Fruit fly (Drosophila melanogaster) whole organism, embryonic: ENCODE data around the gene CG8281.
A peak's percentile ranks its signal among the peaks of the same experiment; 100 is the strongest.

ENCODE experiments used
- B-H2 ChIP-seq: fragments of 200-800 bp; sonication (Bioruptor generic); optimal IDR thresholded peaks from 2 replicates; lab custom pipeline; 2018; ENCODE audit warnings: missing biosample characterization, mild to moderate bottlenecking, missing genetic modification characterization
- Bgb ChIP-seq: fragments of 200-800 bp; sonication (Bioruptor generic); IDR thresholded peaks from 2 replicates; pipeline ENCODE4 v1.3.6; 2022; ENCODE audit warnings: missing biosample characterization, missing genetic modification characterization; ENCODE audit not compliant: partially characterized antibody
- BtbVII ChIP-seq: fragments of 200-800 bp; sonication (Bioruptor generic); optimal IDR thresholded peaks from 3 replicates; lab custom pipeline; 2017; ENCODE audit warnings: missing biosample characterization, mild to moderate bottlenecking, missing genetic modification characterization
- CG10267 ChIP-seq: fragments of 200-800 bp; sonication (Bioruptor generic); optimal IDR thresholded peaks from 2 replicates; lab custom pipeline; 2018; ENCODE audit warnings: missing biosample characterization, mild to moderate bottlenecking, missing genetic modification characterization, moderate library complexity
- CG10321 ChIP-seq: fragments of 200-800 bp; sonication (Bioruptor generic); IDR thresholded peaks from 2 replicates; pipeline ENCODE4 v1.3.6; 2022; ENCODE audit warnings: missing biosample characterization, missing genetic modification characterization
- CG12155 ChIP-seq: fragments of 200-800 bp; sonication (Bioruptor generic); optimal IDR thresholded peaks from 3 replicates; lab custom pipeline; 2016; ENCODE audit warnings: missing biosample characterization, missing genetic modification characterization
- CG1529 ChIP-seq: fragments of 200-800 bp; sonication (Bioruptor generic); optimal IDR thresholded peaks from 3 replicates; lab custom pipeline; 2018; ENCODE audit warnings: missing biosample characterization, missing genetic modification characterization
- CG16779 ChIP-seq: fragments of 200-800 bp; sonication (Bioruptor generic); IDR thresholded peaks from 2 replicates; pipeline ENCODE4 v1.3.6; 2022; ENCODE audit warnings: missing biosample characterization, missing genetic modification characterization
- CG1832 ChIP-seq: fragments of 200-800 bp; sonication (Bioruptor generic); optimal IDR thresholded peaks from 2 replicates; lab custom pipeline; 2017; ENCODE audit warnings: missing biosample characterization, mild to moderate bottlenecking, missing genetic modification characterization, inconsistent platforms
- CG2889 ChIP-seq: fragments of 200-800 bp; sonication (Bioruptor generic); IDR thresholded peaks from 3 replicates; pipeline ENCODE4 v1.3.6; 2022; ENCODE audit warnings: missing biosample characterization, missing genetic modification characterization
- CG31388 ChIP-seq: fragments of 200-800 bp; sonication (Bioruptor generic); optimal IDR thresholded peaks from 2 replicates; lab custom pipeline; 2016; ENCODE audit warnings: missing biosample characterization, missing genetic modification characterization
- CG34376 ChIP-seq: fragments of 200-800 bp; sonication (Bioruptor generic); optimal IDR thresholded peaks from 2 replicates; lab custom pipeline; 2018; ENCODE audit warnings: missing biosample characterization, mild to moderate bottlenecking, missing genetic modification characterization
- CG3995 ChIP-seq: fragments of 200-800 bp; sonication (Bioruptor generic); optimal IDR thresholded peaks from 3 replicates; lab custom pipeline; 2016; ENCODE audit warnings: missing biosample characterization, missing genetic modification characterization
- CG4360 ChIP-seq: fragments of 200-800 bp; sonication (Bioruptor generic); IDR thresholded peaks from 2 replicates; pipeline ENCODE4 v1.3.6; 2022; ENCODE audit warnings: missing biosample characterization, missing genetic modification characterization
- CG6689 ChIP-seq: fragments of 200-800 bp; sonication (Bioruptor generic); IDR thresholded peaks from 2 replicates; pipeline ENCODE4 v1.3.6; 2022; ENCODE audit warnings: missing biosample characterization, missing genetic modification characterization
- CG8478 ChIP-seq: fragments of >200 bp; optimal IDR thresholded peaks from 2 replicates; lab custom pipeline; 2018
- CkIIα-i1 ChIP-seq: fragments of 200-800 bp; sonication (Bioruptor generic); IDR thresholded peaks from 2 replicates; pipeline ENCODE4 v1.3.6; 2022; ENCODE audit warnings: missing biosample characterization, missing genetic modification characterization
- Dp ChIP-seq: fragments of 200-800 bp; sonication (Bioruptor generic); optimal IDR thresholded peaks from 2 replicates; lab custom pipeline; 2018; ENCODE audit warnings: missing biosample characterization, mild to moderate bottlenecking, missing genetic modification characterization, moderate library complexity
- Dref ChIP-seq: fragments of 200-800 bp; sonication (Bioruptor generic); IDR thresholded peaks from 2 replicates; pipeline ENCODE4 v1.3.6; 2022; ENCODE audit warnings: missing biosample characterization, missing genetic modification characterization
- ERR ChIP-seq: fragments of 200-800 bp; sonication (Bioruptor generic); optimal IDR thresholded peaks from 2 replicates; lab custom pipeline; 2016; ENCODE audit warnings: missing biosample characterization, missing genetic modification characterization
- Gsc ChIP-seq: fragments of 200-800 bp; sonication (Bioruptor generic); IDR thresholded peaks from 2 replicates; pipeline ENCODE4 v1.3.6; 2022; ENCODE audit warnings: missing biosample characterization, missing genetic modification characterization
- HHEX ChIP-seq: fragments of 200-800 bp; sonication (Bioruptor generic); optimal IDR thresholded peaks from 3 replicates; lab custom pipeline; 2017; ENCODE audit warnings: missing biosample characterization, mild to moderate bottlenecking, missing genetic modification characterization, missing genetic modification reagents
- HmgD ChIP-seq: fragments of 200-800 bp; sonication (Bioruptor generic); optimal IDR thresholded peaks from 3 replicates; lab custom pipeline; 2016; ENCODE audit warnings: missing biosample characterization, missing genetic modification characterization
- Hr78 ChIP-seq, 2 experiments: fragments of 200-800 bp in 1 of 2; fragments of >200 bp in 1 of 2; sonication (Bioruptor generic) in 1 of 2; optimal IDR thresholded peaks; 2 replicates each; lab custom pipeline; 2017 to 2019; ENCODE audit warnings: missing biosample characterization in 2 of 2, missing genetic modification characterization in 2 of 2, mild to moderate bottlenecking in 1 of 2, moderate library complexity in 1 of 2
- Lhr ChIP-seq: fragments of 200-800 bp; sonication (Bioruptor generic); optimal IDR thresholded peaks from 3 replicates; lab custom pipeline; 2017; ENCODE audit warnings: mild to moderate bottlenecking, missing biosample characterization, missing genetic modification reagents, missing genetic modification characterization
- MBD-R2 ChIP-seq: fragments of 200-800 bp; sonication (Bioruptor generic); IDR thresholded peaks from 2 replicates; pipeline ENCODE4 v1.3.6; 2022; ENCODE audit warnings: missing biosample characterization, missing genetic modification characterization
- abd-A ChIP-seq: fragments of 200-800 bp; sonication (Bioruptor generic); optimal IDR thresholded peaks from 3 replicates; lab custom pipeline; 2019; ENCODE audit warnings: missing biosample characterization, mild to moderate bottlenecking, missing genetic modification characterization, moderate library complexity
- ap ChIP-seq: fragments of 200-800 bp; sonication (Bioruptor generic); IDR thresholded peaks from 2 replicates; pipeline ENCODE4 v1.3.6; 2022; ENCODE audit warnings: missing biosample characterization, missing genetic modification characterization
- ase ChIP-seq: fragments of 200-800 bp; sonication (Bioruptor generic); IDR thresholded peaks from 3 replicates; pipeline ENCODE4 v1.3.6; 2022; ENCODE audit warnings: missing biosample characterization, missing genetic modification characterization
- ash1 ChIP-seq: fragments of 200-800 bp; sonication (Bioruptor generic); optimal IDR thresholded peaks from 2 replicates; lab custom pipeline; 2018; ENCODE audit warnings: missing biosample characterization, mild to moderate bottlenecking, missing genetic modification characterization
- cas ChIP-seq: fragments of 200-800 bp; sonication (Bioruptor generic); IDR thresholded peaks from 2 replicates; pipeline ENCODE4 v1.3.6; 2022; ENCODE audit warnings: missing biosample characterization, missing genetic modification characterization
- dan ChIP-seq: fragments of 200-800 bp; sonication (Bioruptor generic); IDR thresholded peaks from 2 replicates; pipeline ENCODE4 v1.3.6; 2022; ENCODE audit warnings: missing biosample characterization, missing genetic modification characterization
- esg ChIP-seq: fragments of 200-800 bp; sonication (Bioruptor generic); conservative IDR thresholded peaks from 2 replicates; pipeline ENCODE4 v1.3.6; 2022; ENCODE audit warnings: missing biosample characterization, missing genetic modification characterization
- fu2 ChIP-seq: fragments of 200-800 bp; sonication (Bioruptor generic); optimal IDR thresholded peaks from 2 replicates; lab custom pipeline; 2016; ENCODE audit warnings: missing biosample characterization, missing genetic modification characterization
- gcm2 ChIP-seq: fragments of 200-800 bp; sonication (Bioruptor generic); optimal IDR thresholded peaks from 2 replicates; lab custom pipeline; 2016; ENCODE audit warnings: missing biosample characterization, missing genetic modification characterization
- gfzf ChIP-seq: fragments of 200-800 bp; sonication (Bioruptor generic); optimal IDR thresholded peaks from 2 replicates; lab custom pipeline; 2016; ENCODE audit warnings: missing biosample characterization, mild to moderate bottlenecking, missing genetic modification characterization, moderate library complexity
- gt ChIP-seq: fragments of 200-800 bp; sonication (Bioruptor generic); IDR thresholded peaks from 2 replicates; pipeline ENCODE4 v1.3.6; 2022; ENCODE audit warnings: missing biosample characterization, missing genetic modification characterization
- h ChIP-seq: fragments of >200 bp; optimal IDR thresholded peaks from 2 replicates; lab custom pipeline; 2017
- ind ChIP-seq: fragments of 200-800 bp; sonication (Bioruptor generic); optimal IDR thresholded peaks from 3 replicates; lab custom pipeline; 2016; ENCODE audit warnings: missing biosample characterization, missing genetic modification characterization
- jumu ChIP-seq: fragments of 200-800 bp; sonication (Bioruptor generic); optimal IDR thresholded peaks from 3 replicates; lab custom pipeline; 2016; ENCODE audit warnings: missing biosample characterization, missing genetic modification characterization
- lab ChIP-seq: fragments of 200-800 bp; sonication (Bioruptor generic); optimal IDR thresholded peaks from 3 replicates; lab custom pipeline; 2017; ENCODE audit warnings: missing biosample characterization, missing genetic modification characterization, mild to moderate bottlenecking, moderate library complexity, missing genetic modification reagents
- lola ChIP-seq, 3 experiments: fragments of >200 bp in 2 of 3; fragments of 200-800 bp in 1 of 3; sonication (Bioruptor generic) in 1 of 3; optimal IDR thresholded peaks; 2 replicates each; lab custom pipeline; 2017 to 2019; ENCODE audit warnings: missing biosample characterization in 3 of 3, missing genetic modification characterization in 3 of 3, mild to moderate bottlenecking in 1 of 3, moderate library complexity in 1 of 3
- lov ChIP-seq, 2 experiments: fragments of 200-800 bp in 1 of 2; fragments of >200 bp in 1 of 2; sonication (Bioruptor generic) in 1 of 2; IDR thresholded peaks in 1 of 2; optimal IDR thresholded peaks in 1 of 2; 2 replicates in 1 of 2; 3 replicates in 1 of 2; pipeline versions ENCODE4 v1.3.6 to Lab custom; 2017 to 2022; ENCODE audit warnings: missing biosample characterization in 1 of 2, missing genetic modification characterization in 1 of 2
- maf-S ChIP-seq: fragments of 200-800 bp; sonication (Bioruptor generic); optimal IDR thresholded peaks from 2 replicates; lab custom pipeline; 2016; ENCODE audit warnings: missing biosample characterization, missing genetic modification characterization
- nmo ChIP-seq: fragments of 200-800 bp; sonication (Bioruptor generic); optimal IDR thresholded peaks from 2 replicates; lab custom pipeline; 2018; ENCODE audit warnings: missing biosample characterization, mild to moderate bottlenecking, missing genetic modification characterization, moderate library complexity
- nom ChIP-seq: fragments of 200-800 bp; sonication (Bioruptor generic); optimal IDR thresholded peaks from 2 replicates; lab custom pipeline; 2017; ENCODE audit warnings: missing biosample characterization, missing genetic modification characterization, mild to moderate bottlenecking, moderate library complexity, missing genetic modification reagents
- pb ChIP-seq: fragments of 200-800 bp; sonication (Bioruptor generic); optimal IDR thresholded peaks from 3 replicates; lab custom pipeline; 2016; ENCODE audit warnings: missing biosample characterization, missing genetic modification characterization
- tgo ChIP-seq: fragments of 200-800 bp; sonication (Bioruptor generic); IDR thresholded peaks from 3 replicates; pipeline ENCODE4 v1.3.6; 2022; ENCODE audit warnings: missing biosample characterization, missing genetic modification characterization
- twi ChIP-seq: fragments of 200-800 bp; optimal IDR thresholded peaks from 2 replicates; lab custom pipeline; 2019; ENCODE audit warnings: missing biosample characterization, mild to moderate bottlenecking, missing genetic modification characterization, moderate library complexity
- zfh2 ChIP-seq: fragments of 200-800 bp; sonication (Bioruptor generic); optimal IDR thresholded peaks from 2 replicates; lab custom pipeline; 2016; ENCODE audit warnings: missing biosample characterization, missing genetic modification characterization

Gene CG8281

DNA sequence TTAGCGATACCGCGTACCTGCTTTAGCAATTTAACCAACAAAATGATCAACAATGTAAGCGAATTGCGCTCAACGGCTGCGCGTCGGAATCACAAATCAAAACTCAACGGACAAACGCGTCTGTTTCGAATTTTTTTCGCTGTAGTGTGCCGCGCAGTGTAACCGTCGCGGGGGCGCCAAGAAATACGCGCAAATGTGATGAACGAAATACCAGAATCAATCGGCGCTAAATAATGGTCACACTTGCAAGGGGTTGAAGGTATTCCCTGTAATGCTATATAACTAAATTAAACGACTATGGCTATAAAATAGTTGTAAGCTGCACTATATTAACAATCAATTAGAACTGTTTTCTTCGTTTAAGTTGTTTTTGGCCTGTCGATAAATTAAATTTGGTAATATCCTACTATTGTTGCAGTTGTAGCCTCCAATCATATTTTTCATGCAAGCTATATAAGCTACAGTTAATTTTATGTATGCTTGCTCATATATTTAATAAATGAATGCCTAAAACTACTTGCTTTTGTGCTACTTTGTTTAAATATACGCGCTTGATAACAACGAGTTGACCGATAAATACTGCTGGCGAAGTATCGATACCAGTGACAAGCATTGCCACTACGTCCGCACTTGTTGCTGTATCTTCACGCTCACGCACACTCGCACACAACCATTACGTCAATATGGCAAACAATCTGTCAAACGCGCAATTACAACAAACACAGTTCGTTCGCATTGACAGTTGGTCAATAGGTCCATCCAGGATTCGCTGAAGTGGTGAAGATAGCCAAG, at the start of gene CG8281, which contains the start of gene pbl (continued):
- TF ChIP-seq esg (GFP tag; lab: Robert Waterston, UW) = peak; percentile 46
- TF ChIP-seq CG34376 (GFP tag; lab: Kevin White, UChicago) = no peak
- TF ChIP-seq nom (GFP tag; lab: Kevin White, UChicago) = no peak
- TF ChIP-seq Bgb (GFP tag; lab: Robert Waterston, UW) = peak; percentile 78
- TF ChIP-seq CG3995 (GFP tag; lab: Kevin White, UChicago) = peak; percentile 20
- peak; percentile 58 for TF ChIP-seq lab (GFP tag; lab: Kevin White, UChicago)
- TF ChIP-seq Hr78 (GFP tag; optimal IDR thresholded peaks at IDR 0.05; lab: Kevin White, UChicago) = no peak
- no peak for TF ChIP-seq ERR
- no peak for TF ChIP-seq Gsc (GFP tag; lab: Robert Waterston, UW)
- no peak for TF ChIP-seq HmgD (GFP tag; lab: Kevin White, UChicago)
- TF ChIP-seq gfzf (GFP tag; lab: Kevin White, UChicago) = peak; percentile 93
- no peak for TF ChIP-seq jumu (GFP tag; lab: Kevin White, UChicago)
- no peak for TF ChIP-seq dan (GFP tag; lab: Robert Waterston, UW)
- TF ChIP-seq ap (GFP tag; lab: Robert Waterston, UW) = no peak
- TF ChIP-seq ind (GFP tag; lab: Kevin White, UChicago) = peak; percentile 32
- peak; percentile 75 for TF ChIP-seq nmo (GFP tag; lab: Kevin White, UChicago)
- TF ChIP-seq MBD-R2 (GFP tag; lab: Robert Waterston, UW) = peak; percentile 58
- TF ChIP-seq CG1529 (GFP tag; lab: Kevin White, UChicago) = no peak
- peak; percentile 15 for TF ChIP-seq maf-S (GFP tag; lab: Kevin White, UChicago)
- TF ChIP-seq CG12155 = peak; percentile 71
- no peak for TF ChIP-seq CG16779 (GFP tag; lab: Robert Waterston, UW)
- TF ChIP-seq ase = no peak
- TF ChIP-seq CG10321 = no peak
- peak; percentile 99 for TF ChIP-seq CG4360 (GFP tag; lab: Robert Waterston, UW)
- no peak for TF ChIP-seq CG31388 (GFP tag; lab: Kevin White, UChicago)
- TF ChIP-seq tgo = no peak
- TF ChIP-seq fu2 = peak; percentile 15
- no peak for TF ChIP-seq h (lab: Kevin White, UChicago)
- TF ChIP-seq abd-A (tag; lab: Kevin White, UChicago) = no peak
- TF ChIP-seq pb (GFP tag; lab: Kevin White, UChicago) = no peak
- TF ChIP-seq CG8478 = peak; percentile 44
- TF ChIP-seq Dref (GFP tag; lab: Robert Waterston, UW) = peak; percentile 89
- peak; percentile 90 for TF ChIP-seq Dp (GFP tag; lab: Kevin White, UChicago)
- TF ChIP-seq cas (GFP tag; lab: Robert Waterston, UW) = no peak
- TF ChIP-seq CG10267 (tag; lab: Kevin White, UChicago) = peak; percentile 63
- TF ChIP-seq gt (GFP tag; lab: Robert Waterston, UW) = 0 out of 2 replicates have a peak, but pooled peaks have one; percentile 35
- peak; percentile 48; the same call in 1 of the 2 replicates for TF ChIP-seq CG6689 (GFP tag; lab: Robert Waterston, UW)
- no peak for TF ChIP-seq gcm2 (GFP tag; lab: Kevin White, UChicago)
- peak; percentile 60 for TF ChIP-seq BtbVII (GFP tag; lab: Kevin White, UChicago)
- TF ChIP-seq lola (GFP tag; optimal IDR thresholded peaks at IDR 0.05; lab: Kevin White, UChicago) = peak in 1 of 3 experiments; percentile 37
- peak; percentile 45 for TF ChIP-seq zfh2 (GFP tag; lab: Kevin White, UChicago)
- no peak for TF ChIP-seq HHEX
- peak; percentile 21 for TF ChIP-seq B-H2 (GFP tag; lab: Kevin White, UChicago)
- TF ChIP-seq twi = no peak
- TF ChIP-seq CG2889 = no peak
- peak; percentile 89 for TF ChIP-seq lov (optimal IDR thresholded peaks at IDR 0.05; lab: Kevin White, UChicago)
- 0 out of 3 replicates have a peak, but pooled peaks have one; percentile 12 for TF ChIP-seq lov (GFP tag; IDR thresholded peaks at IDR 0.05; lab: Robert Waterston, UW)
- no peak for TF ChIP-seq CG1832 (GFP tag; lab: Kevin White, UChicago)
- no peak for TF ChIP-seq ash1
- TF ChIP-seq CkIIα-i1 (GFP tag; lab: Robert Waterston, UW) = no peak
- TF ChIP-seq Lhr (GFP tag; lab: Kevin White, UChicago) = peak; percentile 54
